Worm (Caenorhabditis elegans) whole organism, young adult: ENCODE data around the gene smrc-1.

Experiments
- B0336.3 ChIP-seq: fragments of 200-800 bp; sonication (Bioruptor generic); IDR thresholded peaks from 2 replicates; pipeline ENCODE4 v1.3.6; 2022; ENCODE audit warnings: missing genetic modification characterization, missing compliant biosample characterization
- attf-3 ChIP-seq: fragments of 200-800 bp; sonication (Bioruptor generic); conservative IDR thresholded peaks from 2 replicates; pipeline ENCODE4 v1.3.6; 2022; ENCODE audit warnings: missing genetic modification reagents, missing genetic modification characterization, missing compliant biosample characterization
- ccch-3 ChIP-seq: fragments of 200-800 bp; sonication (Bioruptor generic); optimal IDR thresholded peaks from 2 replicates; lab custom pipeline; 2018; ENCODE audit warnings: mild to moderate bottlenecking, missing genetic modification characterization, missing compliant biosample characterization
- chd-7 ChIP-seq: sonication (generic microtip); optimal IDR thresholded peaks from 2 replicates; lab custom pipeline; 2016; ENCODE audit warnings: mild to moderate bottlenecking, missing genetic modification characterization, moderate library complexity, missing compliant biosample characterization
- dpl-1 ChIP-seq: fragments of 150-350 bp; optimal IDR thresholded peaks from 2 replicates; lab custom pipeline; 2014; ENCODE audit warnings: missing biosample characterization, missing genetic modification reagents, missing genetic modification characterization
- ekl-4 ChIP-seq: fragments of 200-800 bp; sonication (Bioruptor generic); IDR thresholded peaks from 2 replicates; pipeline ENCODE4 v1.3.6; 2022; ENCODE audit warnings: missing genetic modification reagents, missing genetic modification characterization, missing compliant biosample characterization
- him-1 ChIP-seq: sonication (generic microtip); optimal IDR thresholded peaks from 2 replicates; lab custom pipeline; 2016; ENCODE audit warnings: missing genotype, missing genetic modification reagents, missing genetic modification characterization, missing compliant biosample characterization
- hmg-1.2 ChIP-seq: fragments of 200-800 bp; sonication (Bioruptor generic); IDR thresholded peaks from 2 replicates; pipeline ENCODE4 v1.3.6; 2022; ENCODE audit warnings: missing genetic modification reagents, missing genetic modification characterization, missing compliant biosample characterization
- nfya-1 ChIP-seq: sonication (generic microtip); optimal IDR thresholded peaks from 2 replicates; lab custom pipeline; 2017; ENCODE audit warnings: antibody characterized with exemption, missing compliant biosample characterization, missing genetic modification characterization, borderline replicate concordance; ENCODE audit not compliant: insufficient read depth
- sptf-2 ChIP-seq: fragments of 200-800 bp; sonication (Bioruptor generic); optimal IDR thresholded peaks from 2 replicates; lab custom pipeline; 2018; ENCODE audit warnings: mild to moderate bottlenecking, missing genetic modification characterization, missing compliant biosample characterization

ce11 chrIII:6421473-6421872 is 30.7 kb downstream of the smrc-1 start:
- TF ChIP-seq B0336.3 (GFP tag; lab: Robert Waterston, UW) (no peak), dpl-1 (GFP tag; lab: Kevin White, UChicago) (no peak), ekl-4 (no peak), him-1 (no peak), attf-3 (GFP tag; lab: Robert Waterston, UW) (no peak), chd-7 (no peak), sptf-2 (GFP tag; lab: Kevin White, UChicago) (no peak), nfya-1 (no peak), hmg-1.2 (no peak), ccch-3 (no peak)
